Fruit fly (Drosophila melanogaster) whole organism, embryonic: ENCODE measurements around the gene rho-4.

Source experiments
- Aef1 ChIP-seq: fragments of 200-800 bp; sonication (Bioruptor generic); IDR thresholded peaks from 3 replicates; pipeline ENCODE4 v1.3.6; 2022; ENCODE audit warnings: missing biosample characterization, missing genetic modification characterization
- B-H1 ChIP-seq: fragments of 200-800 bp; sonication (Bioruptor generic); IDR thresholded peaks from 3 replicates; pipeline ENCODE4 v1.3.6; 2022; ENCODE audit warnings: missing biosample characterization, missing genetic modification characterization
- BEAF-32 ChIP-seq: fragments of 200-800 bp; sonication (Bioruptor generic); optimal IDR thresholded peaks from 3 replicates; lab custom pipeline; 2017; ENCODE audit warnings: missing biosample characterization, missing genetic modification characterization, mild to moderate bottlenecking, moderate library complexity, missing genetic modification reagents
- Bgb ChIP-seq: fragments of 200-800 bp; sonication (Bioruptor generic); IDR thresholded peaks from 2 replicates; pipeline ENCODE4 v1.3.6; 2022; ENCODE audit warnings: missing biosample characterization, missing genetic modification characterization; ENCODE audit not compliant: partially characterized antibody
- Blimp-1 ChIP-seq: fragments of 200-800 bp; sonication (Bioruptor generic); optimal IDR thresholded peaks from 3 replicates; lab custom pipeline; 2018; ENCODE audit warnings: missing biosample characterization, missing genetic modification characterization, mild to moderate bottlenecking, moderate library complexity, missing genetic modification reagents
- CG10565 ChIP-seq: fragments of 200-800 bp; sonication (Bioruptor generic); optimal IDR thresholded peaks from 3 replicates; lab custom pipeline; 2016; ENCODE audit warnings: missing biosample characterization, mild to moderate bottlenecking, missing genetic modification characterization
- CG11504 ChIP-seq: fragments of 200-800 bp; sonication (Bioruptor generic); optimal IDR thresholded peaks from 3 replicates; lab custom pipeline; 2019; ENCODE audit warnings: missing biosample characterization, mild to moderate bottlenecking, missing genetic modification characterization, moderate library complexity
- CG12391 ChIP-seq: fragments of 200-800 bp; sonication (Bioruptor generic); optimal IDR thresholded peaks from 3 replicates; lab custom pipeline; 2018; ENCODE audit warnings: missing biosample characterization, mild to moderate bottlenecking, missing genetic modification characterization, moderate library complexity
- CG14014 ChIP-seq: fragments of 200-800 bp; sonication (Bioruptor generic); IDR thresholded peaks from 2 replicates; pipeline ENCODE4 v1.3.6; 2022; ENCODE audit warnings: missing biosample characterization, missing genetic modification characterization
- CG14860 ChIP-seq: fragments of 200-800 bp; sonication (Bioruptor generic); IDR thresholded peaks from 3 replicates; pipeline ENCODE4 v1.3.6; 2022; ENCODE audit warnings: missing biosample characterization, missing genetic modification characterization; ENCODE audit not compliant: partially characterized antibody
- CG15269 ChIP-seq: fragments of 200-800 bp; sonication (Bioruptor generic); optimal IDR thresholded peaks from 2 replicates; lab custom pipeline; 2018; ENCODE audit warnings: missing biosample characterization, mild to moderate bottlenecking, missing genetic modification characterization, moderate library complexity
- CG17186 ChIP-seq: fragments of 200-800 bp; sonication (Bioruptor generic); optimal IDR thresholded peaks from 3 replicates; lab custom pipeline; 2017; ENCODE audit warnings: missing biosample characterization, missing genetic modification reagents, missing genetic modification characterization
- CG17361 ChIP-seq: fragments of 200-800 bp; sonication (Bioruptor generic); IDR thresholded peaks from 3 replicates; pipeline ENCODE4 v1.3.6; 2022; ENCODE audit warnings: missing biosample characterization, missing genetic modification characterization
- CG17829 ChIP-seq: fragments of 200-800 bp; optimal IDR thresholded peaks from 2 replicates; lab custom pipeline; 2019; ENCODE audit warnings: missing biosample characterization, mild to moderate bottlenecking, missing genetic modification characterization, moderate library complexity
- CG18011 ChIP-seq: fragments of 200-800 bp; sonication (Bioruptor generic); optimal IDR thresholded peaks from 2 replicates; lab custom pipeline; 2017; ENCODE audit warnings: missing biosample characterization, missing genetic modification characterization, mild to moderate bottlenecking, moderate library complexity, missing genotype
- CG2712 ChIP-seq: fragments of 200-800 bp; optimal IDR thresholded peaks from 3 replicates; lab custom pipeline; 2019; ENCODE audit warnings: missing biosample characterization, mild to moderate bottlenecking, missing genetic modification characterization, moderate library complexity
- CG32772 ChIP-seq: fragments of 200-800 bp; sonication (Bioruptor generic); IDR thresholded peaks from 2 replicates; pipeline ENCODE4 v1.3.6; 2022; ENCODE audit warnings: missing biosample characterization, missing genetic modification characterization
- CG34224 ChIP-seq: fragments of 200-800 bp; sonication (Bioruptor generic); IDR thresholded peaks from 3 replicates; pipeline ENCODE4 v1.3.6; 2022; ENCODE audit warnings: missing biosample characterization, missing genetic modification characterization; ENCODE audit not compliant: partially characterized antibody
- CG42726 ChIP-seq: fragments of 200-800 bp; sonication (Bioruptor generic); IDR thresholded peaks from 2 replicates; pipeline ENCODE4 v1.3.6; 2022; ENCODE audit warnings: missing biosample characterization, missing genetic modification characterization; ENCODE audit not compliant: partially characterized antibody
- CG4360 ChIP-seq: fragments of 200-800 bp; sonication (Bioruptor generic); IDR thresholded peaks from 2 replicates; pipeline ENCODE4 v1.3.6; 2022; ENCODE audit warnings: missing biosample characterization, missing genetic modification characterization
- CG8290 ChIP-seq, 3 experiments: fragments of 200-800 bp; sonication (Bioruptor generic); optimal IDR thresholded peaks; 2 replicates each; lab custom pipeline; 2016 to 2019; ENCODE audit warnings: missing biosample characterization in 3 of 3, missing genetic modification characterization in 3 of 3, mild to moderate bottlenecking in 2 of 3, moderate library complexity in 1 of 3
- CG9727 ChIP-seq: fragments of 200-800 bp; sonication (Bioruptor generic); optimal IDR thresholded peaks from 3 replicates; lab custom pipeline; 2017; ENCODE audit warnings: missing biosample characterization, mild to moderate bottlenecking, missing genetic modification characterization
- Dp ChIP-seq: fragments of 200-800 bp; sonication (Bioruptor generic); optimal IDR thresholded peaks from 2 replicates; lab custom pipeline; 2018; ENCODE audit warnings: missing biosample characterization, mild to moderate bottlenecking, missing genetic modification characterization, moderate library complexity
- Ets65A ChIP-seq: fragments of 200-800 bp; sonication (Bioruptor generic); peaks from one replicate; lab custom pipeline; 2016; ENCODE audit warnings: missing biosample characterization, missing genetic modification characterization
- Ets97D ChIP-seq: fragments of 200-800 bp; sonication (Bioruptor generic); optimal IDR thresholded peaks from 3 replicates; lab custom pipeline; 2016; ENCODE audit warnings: missing biosample characterization, missing genetic modification characterization
- HLH4C ChIP-seq: fragments of 200-800 bp; sonication (Bioruptor generic); IDR thresholded peaks from 3 replicates; pipeline ENCODE4 v1.3.6; 2022; ENCODE audit warnings: missing biosample characterization, missing genetic modification characterization; ENCODE audit not compliant: partially characterized antibody
- HmgZ ChIP-seq: fragments of 200-800 bp; sonication (Bioruptor generic); optimal IDR thresholded peaks from 2 replicates; lab custom pipeline; 2018; ENCODE audit warnings: missing biosample characterization, mild to moderate bottlenecking, missing genetic modification characterization
- MBD-R2 ChIP-seq: fragments of 200-800 bp; sonication (Bioruptor generic); IDR thresholded peaks from 2 replicates; pipeline ENCODE4 v1.3.6; 2022; ENCODE audit warnings: missing biosample characterization, missing genetic modification characterization
- Nf-YC ChIP-seq: fragments of 200-800 bp; optimal IDR thresholded peaks from 3 replicates; lab custom pipeline; 2019; ENCODE audit warnings: missing biosample characterization, mild to moderate bottlenecking, missing genetic modification characterization, moderate library complexity
- NfI ChIP-seq: fragments of 200-800 bp; sonication (Bioruptor generic); optimal IDR thresholded peaks from 3 replicates; lab custom pipeline; 2018; ENCODE audit warnings: missing biosample characterization, mild to moderate bottlenecking, missing genetic modification characterization, moderate library complexity
- Vsx1 ChIP-seq: fragments of 200-800 bp; sonication (Bioruptor generic); optimal IDR thresholded peaks from 2 replicates; lab custom pipeline; 2017; ENCODE audit warnings: missing biosample characterization, mild to moderate bottlenecking, missing genetic modification characterization, missing genetic modification reagents
- YL-1 ChIP-seq: fragments of 200-800 bp; sonication (Bioruptor generic); optimal IDR thresholded peaks from 3 replicates; lab custom pipeline; 2017; ENCODE audit warnings: missing biosample characterization, mild to moderate bottlenecking, missing genetic modification characterization
- ato ChIP-seq: fragments of 200-800 bp; sonication (Bioruptor generic); IDR thresholded peaks from 2 replicates; pipeline ENCODE4 v1.3.6; 2022; ENCODE audit warnings: missing biosample characterization, missing genetic modification characterization; ENCODE audit not compliant: partially characterized antibody
- dmrt11E ChIP-seq: fragments of 200-800 bp; sonication (Bioruptor generic); optimal IDR thresholded peaks from 3 replicates; lab custom pipeline; 2018; ENCODE audit warnings: missing biosample characterization, mild to moderate bottlenecking, missing genetic modification characterization, moderate library complexity
- kah ChIP-seq: fragments of 200-800 bp; sonication (Bioruptor generic); optimal IDR thresholded peaks from 2 replicates; lab custom pipeline; 2018; ENCODE audit warnings: missing biosample characterization, mild to moderate bottlenecking, missing genetic modification characterization
- knrl ChIP-seq: fragments of 200-800 bp; sonication (Bioruptor generic); IDR thresholded peaks from 3 replicates; pipeline ENCODE4 v1.3.6; 2022; ENCODE audit warnings: missing biosample characterization, missing genetic modification characterization; ENCODE audit not compliant: partially characterized antibody
- lmd ChIP-seq: fragments of 200-800 bp; sonication (Bioruptor generic); IDR thresholded peaks from 2 replicates; pipeline ENCODE4 v1.3.6; 2022; ENCODE audit warnings: missing biosample characterization, missing genetic modification characterization
- mld ChIP-seq: fragments of 200-800 bp; sonication (Bioruptor generic); IDR thresholded peaks from 3 replicates; pipeline ENCODE4 v1.3.6; 2022; ENCODE audit warnings: missing biosample characterization, missing genetic modification characterization; ENCODE audit not compliant: partially characterized antibody
- nerfin-2 ChIP-seq: fragments of 200-800 bp; sonication (Bioruptor generic); IDR thresholded peaks from 2 replicates; pipeline ENCODE4 v1.3.6; 2022; ENCODE audit warnings: missing biosample characterization, missing genetic modification characterization; ENCODE audit not compliant: partially characterized antibody
- scrt ChIP-seq: fragments of 200-800 bp; sonication (Bioruptor generic); optimal IDR thresholded peaks from 2 replicates; lab custom pipeline; 2018; ENCODE audit warnings: missing biosample characterization, mild to moderate bottlenecking, missing genetic modification characterization, moderate library complexity
- seq ChIP-seq: fragments of 200-800 bp; sonication (Bioruptor generic); IDR thresholded peaks from 2 replicates; pipeline ENCODE4 v1.3.6; 2022; ENCODE audit warnings: missing biosample characterization, missing genetic modification characterization
- sna ChIP-seq: fragments of 200-800 bp; sonication (Bioruptor generic); IDR thresholded peaks from 2 replicates; pipeline ENCODE4 v1.3.6; 2022; ENCODE audit warnings: missing biosample characterization, missing genetic modification characterization; ENCODE audit not compliant: partially characterized antibody
- sug ChIP-seq: fragments of 200-800 bp; optimal IDR thresholded peaks from 2 replicates; lab custom pipeline; 2019; ENCODE audit warnings: missing biosample characterization, mild to moderate bottlenecking, missing genetic modification characterization, moderate library complexity
- tll ChIP-seq, 2 experiments: fragments of 200-800 bp in 1 of 2; fragments of >200 bp in 1 of 2; sonication (Bioruptor generic) in 1 of 2; optimal IDR thresholded peaks; 2 replicates each; lab custom pipeline; 2017 to 2019; ENCODE audit warnings: missing biosample characterization in 2 of 2, missing genetic modification characterization in 2 of 2, mild to moderate bottlenecking in 1 of 2, moderate library complexity in 1 of 2
- unc-4 ChIP-seq: fragments of 200-800 bp; sonication (Bioruptor generic); IDR thresholded peaks from 2 replicates; pipeline ENCODE4 v1.3.6; 2022; ENCODE audit warnings: missing biosample characterization, missing genetic modification characterization; ENCODE audit not compliant: partially characterized antibody
- vfl ChIP-seq: fragments of 200-800 bp; sonication (Bioruptor generic); optimal IDR thresholded peaks from 2 replicates; lab custom pipeline; 2016; ENCODE audit warnings: missing biosample characterization, missing genetic modification characterization
- wdn ChIP-seq: fragments of 200-800 bp; sonication (Bioruptor generic); IDR thresholded peaks from 2 replicates; pipeline ENCODE4 v1.3.6; 2022; ENCODE audit warnings: missing biosample characterization, missing genetic modification characterization

Gene rho-4

DNA sequence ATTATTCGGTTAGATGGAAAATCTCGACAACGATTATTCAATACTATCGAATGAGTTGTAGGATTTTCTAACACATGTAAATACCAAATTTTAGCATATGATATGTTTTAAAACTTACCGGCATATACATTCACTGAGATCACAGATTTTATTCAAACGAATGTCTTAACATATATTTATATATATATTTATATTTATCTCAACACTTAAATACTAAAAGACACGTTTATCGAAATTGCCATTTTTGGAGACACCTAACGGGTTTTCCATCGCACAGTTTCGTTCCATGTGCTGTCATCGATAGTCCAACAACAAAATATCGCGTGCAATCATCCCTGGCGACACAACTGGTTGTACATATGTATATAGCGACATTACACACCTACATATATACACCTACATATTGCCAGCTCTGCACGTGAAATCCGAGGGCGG lies 12.0 kb downstream of the rho-4 start, which contains the start of the genes CG2247 and CG1703 (continued):
- TF ChIP-seq scrt (GFP tag; lab: Kevin White, UChicago) (peak; percentile 28), CG15269 (tag; lab: Kevin White, UChicago) (no peak), CG9727 (peak; percentile 22), Ets97D (GFP tag; lab: Kevin White, UChicago) (peak; percentile 25), Blimp-1 (GFP tag; lab: Kevin White, UChicago) (no peak), seq (GFP tag; lab: Robert Waterston, UW) (no peak), MBD-R2 (0 out of 2 replicates have a peak, but pooled peaks have one; percentile 19), tll (GFP tag; optimal IDR thresholded peaks at IDR 0.05; lab: Kevin White, UChicago) (peak in 1 of 2 experiments; percentile 51), CG10565 (GFP tag; lab: Kevin White, UChicago) (no peak), NfI (GFP tag; lab: Kevin White, UChicago) (no peak), Vsx1 (GFP tag; lab: Kevin White, UChicago) (no peak), Bgb (peak; percentile 81), Ets65A (GFP tag; lab: Kevin White, UChicago) (peak; percentile 28), Dp (GFP tag; lab: Kevin White, UChicago) (peak; percentile 45), dmrt11E (tag; lab: Kevin White, UChicago) (peak; percentile 11), CG34224 (peak; percentile 66), mld (0 out of 3 replicates have a peak, but pooled peaks have one; percentile 44), CG2712 (tag; lab: Kevin White, UChicago) (peak; percentile 60), CG18011 (peak; percentile 87), unc-4 (GFP tag; lab: Robert Waterston, UW) (peak; percentile 89), sna (GFP tag; lab: Robert Waterston, UW) (peak; percentile 71), nerfin-2 (GFP tag; lab: Robert Waterston, UW) (peak; percentile 52), wdn (GFP tag; lab: Robert Waterston, UW) (no peak), CG8290 (GFP tag; optimal IDR thresholded peaks at IDR 0.05; lab: Kevin White, UChicago) (peak; percentile 51), CG8290 (tag; optimal IDR thresholded peaks at IDR 0.05; lab: Kevin White, UChicago) (no peak), CG12391 (tag; lab: Kevin White, UChicago) (peak; percentile 63), lmd (GFP tag; lab: Robert Waterston, UW) (no peak), HLH4C (GFP tag; lab: Robert Waterston, UW) (peak; percentile 73; the same call in 2 of the 3 replicates), CG14014 (GFP tag; lab: Robert Waterston, UW) (no peak), vfl (GFP tag; lab: Kevin White, UChicago) (no peak), CG17829 (tag; lab: Kevin White, UChicago) (peak; percentile 55), CG32772 (GFP tag; lab: Robert Waterston, UW) (no peak), CG11504 (tag; lab: Kevin White, UChicago) (no peak), sug (tag; lab: Kevin White, UChicago) (peak; percentile 30), CG17361 (GFP tag; lab: Robert Waterston, UW) (peak; percentile 39; the same call in 1 of the 3 replicates), kah (GFP tag; lab: Kevin White, UChicago) (no peak), HmgZ (peak; percentile 4), CG14860 (GFP tag; lab: Robert Waterston, UW) (peak; percentile 76), YL-1 (GFP tag; lab: Kevin White, UChicago) (peak; percentile 40), BEAF-32 (GFP tag; lab: Kevin White, UChicago) (peak; percentile 90), ato (0 out of 2 replicates have a peak, but pooled peaks have one; percentile 8), CG4360 (GFP tag; lab: Robert Waterston, UW) (peak; percentile 77; the same call in 1 of the 2 replicates), knrl (GFP tag; lab: Robert Waterston, UW) (peak; percentile 88), Aef1 (GFP tag; lab: Robert Waterston, UW) (peak; percentile 81), B-H1 (GFP tag; lab: Robert Waterston, UW) (no peak), CG17186 (GFP tag; lab: Kevin White, UChicago) (peak; percentile 39), Nf-YC (tag; lab: Kevin White, UChicago) (peak; percentile 60), CG42726 (GFP tag; lab: Robert Waterston, UW) (peak; percentile 75)
